Fruit fly (Drosophila melanogaster) whole organism, prepupa: ENCODE measurements around the gene CG11638.

ENCODE experiments used
- Blimp-1 ChIP-seq: fragments of 200-800 bp; sonication (Bioruptor generic); optimal IDR thresholded peaks from 3 replicates; lab custom pipeline; 2017; ENCODE audit warnings: missing biosample characterization, missing genetic modification characterization, mild to moderate bottlenecking, moderate library complexity, missing genetic modification reagents
- CG10631 ChIP-seq: fragments of 200-800 bp; sonication (Bioruptor generic); optimal IDR thresholded peaks from 2 replicates; lab custom pipeline; 2016; ENCODE audit warnings: missing biosample characterization, missing genetic modification characterization
- CG11762 ChIP-seq: fragments of 200-800 bp; sonication (Bioruptor generic); optimal IDR thresholded peaks from 3 replicates; lab custom pipeline; 2016; ENCODE audit warnings: missing biosample characterization, missing genetic modification characterization; ENCODE audit not compliant: insufficient read depth
- CG11902 ChIP-seq: fragments of 200-800 bp; sonication (Bioruptor generic); optimal IDR thresholded peaks from 3 replicates; lab custom pipeline; 2016; ENCODE audit warnings: missing biosample characterization, missing genetic modification characterization
- CG15336 ChIP-seq: fragments of 200-800 bp; sonication (Bioruptor generic); IDR thresholded peaks from 2 replicates; pipeline ENCODE4 v1.3.6; 2022; ENCODE audit warnings: missing biosample characterization, missing genetic modification characterization
- CG16779 ChIP-seq: fragments of 200-800 bp; sonication (Bioruptor generic); optimal IDR thresholded peaks from 3 replicates; lab custom pipeline; 2017; ENCODE audit warnings: missing biosample characterization, mild to moderate bottlenecking, missing genetic modification characterization
- CG3032 ChIP-seq: fragments of 200-800 bp; optimal IDR thresholded peaks from 2 replicates; lab custom pipeline; 2019; ENCODE audit warnings: missing biosample characterization, mild to moderate bottlenecking, missing genetic modification characterization, moderate library complexity
- CG31627 ChIP-seq: fragments of 200-800 bp; sonication (Bioruptor generic); optimal IDR thresholded peaks from 3 replicates; lab custom pipeline; 2016; ENCODE audit warnings: missing biosample characterization, missing genetic modification characterization
- CG32006 ChIP-seq: fragments of 200-800 bp; sonication (Bioruptor generic); optimal IDR thresholded peaks from 3 replicates; lab custom pipeline; 2017; ENCODE audit warnings: missing biosample characterization, mild to moderate bottlenecking, missing genetic modification characterization
- CG34406 ChIP-seq: fragments of 200-800 bp; sonication (Bioruptor generic); optimal IDR thresholded peaks from 3 replicates; lab custom pipeline; 2016; ENCODE audit warnings: missing biosample characterization, missing genetic modification characterization
- CG3919 ChIP-seq: fragments of 200-800 bp; sonication (Bioruptor generic); optimal IDR thresholded peaks from 3 replicates; lab custom pipeline; 2016; ENCODE audit warnings: missing biosample characterization, missing genetic modification characterization
- CG4318 ChIP-seq: fragments of 200-800 bp; sonication (Bioruptor generic); optimal IDR thresholded peaks from 3 replicates; lab custom pipeline; 2017; ENCODE audit warnings: missing biosample characterization, mild to moderate bottlenecking, missing genetic modification characterization
- CG7368 ChIP-seq: fragments of 200-800 bp; sonication (Bioruptor generic); optimal IDR thresholded peaks from 3 replicates; lab custom pipeline; 2016; ENCODE audit warnings: missing biosample characterization, missing genetic modification characterization
- Eip75B ChIP-seq: fragments of 200-800 bp; sonication (Bioruptor generic); optimal IDR thresholded peaks from 3 replicates; lab custom pipeline; 2016; ENCODE audit warnings: missing biosample characterization, missing genetic modification characterization
- Eip78C ChIP-seq: fragments of 200-800 bp; sonication (Bioruptor generic); peaks from one replicate; lab custom pipeline; 2016; ENCODE audit warnings: missing biosample characterization, missing genetic modification characterization
- Eip93F ChIP-seq: fragments of 200-800 bp; sonication (Bioruptor generic); optimal IDR thresholded peaks from 2 replicates; lab custom pipeline; 2016; ENCODE audit warnings: missing biosample characterization, mild to moderate bottlenecking, missing genetic modification characterization
- Ets21C ChIP-seq: fragments of 200-800 bp; sonication (Bioruptor generic); optimal IDR thresholded peaks from 3 replicates; lab custom pipeline; 2016; ENCODE audit warnings: missing biosample characterization, missing genetic modification characterization
- Gug ChIP-seq: fragments of 200-800 bp; sonication (Bioruptor generic); IDR thresholded peaks from 2 replicates; pipeline ENCODE4 v1.3.6; 2022; ENCODE audit warnings: missing biosample characterization, missing genetic modification characterization
- Hr38 ChIP-seq: sonication (Bioruptor generic); optimal IDR thresholded peaks from 2 replicates; lab custom pipeline; 2016; ENCODE audit warnings: missing biosample characterization, missing genetic modification characterization
- Met ChIP-seq: fragments of 200-800 bp; sonication (Bioruptor generic); optimal IDR thresholded peaks from 3 replicates; lab custom pipeline; 2016; ENCODE audit warnings: missing biosample characterization, missing genetic modification characterization
- Sox102F ChIP-seq: fragments of 200-800 bp; sonication (Bioruptor generic); optimal IDR thresholded peaks from 2 replicates; lab custom pipeline; 2016; ENCODE audit warnings: missing biosample characterization, mild to moderate bottlenecking, missing genetic modification characterization
- Sox15 ChIP-seq: fragments of 200-800 bp; sonication (Bioruptor generic); optimal IDR thresholded peaks from 3 replicates; lab custom pipeline; 2016; ENCODE audit warnings: missing biosample characterization, missing genetic modification characterization
- cyc ChIP-seq: fragments of 200-800 bp; sonication (Bioruptor generic); optimal IDR thresholded peaks from 3 replicates; lab custom pipeline; 2016; ENCODE audit warnings: missing biosample characterization, missing genetic modification characterization
- dsx ChIP-seq: fragments of 200-800 bp; optimal IDR thresholded peaks from 3 replicates; lab custom pipeline; 2019; ENCODE audit warnings: missing biosample characterization, mild to moderate bottlenecking, missing genetic modification characterization, moderate library complexity; ENCODE audit not compliant: poor library complexity, severe bottlenecking
- eg ChIP-seq: fragments of 200-800 bp; sonication (Bioruptor generic); IDR thresholded peaks from 3 replicates; pipeline ENCODE4 v1.3.6; 2022; ENCODE audit warnings: missing biosample characterization, missing genetic modification characterization
- esn ChIP-seq: fragments of 200-800 bp; sonication (Bioruptor generic); optimal IDR thresholded peaks from 2 replicates; lab custom pipeline; 2016; ENCODE audit warnings: missing biosample characterization, mild to moderate bottlenecking, missing genetic modification characterization, moderate library complexity
- fkh ChIP-seq: fragments of 200-800 bp; sonication (Bioruptor generic); optimal IDR thresholded peaks from 3 replicates; lab custom pipeline; 2017; ENCODE audit warnings: missing biosample characterization, mild to moderate bottlenecking, missing genetic modification characterization, moderate library complexity
- pdm3 ChIP-seq: fragments of 200-800 bp; sonication (Bioruptor generic); optimal IDR thresholded peaks from 3 replicates; lab custom pipeline; 2016; ENCODE audit warnings: missing biosample characterization, missing genetic modification characterization
- ss ChIP-seq, 2 experiments: fragments of 200-800 bp; sonication (Bioruptor generic); optimal IDR thresholded peaks; 2 replicates in 1 of 2; 3 replicates in 1 of 2; lab custom pipeline; 2017 to 2018; ENCODE audit warnings: mild to moderate bottlenecking in 2 of 2, missing biosample characterization in 2 of 2, missing genetic modification characterization in 2 of 2, moderate library complexity in 1 of 2
- vri ChIP-seq: fragments of 200-800 bp; sonication (Bioruptor generic); optimal IDR thresholded peaks from 3 replicates; lab custom pipeline; 2016; ENCODE audit warnings: missing biosample characterization, mild to moderate bottlenecking, missing genetic modification characterization

CG11638 gene

dm6 chrX:1033066-1033465 is 6.6 kb upstream of the CG11638 start (continued):
- TF ChIP-seq esn (GFP tag; lab: Kevin White, UChicago) (peak; percentile 25), Sox15 (GFP tag; lab: Kevin White, UChicago) (no peak), CG11762 (GFP tag; lab: Kevin White, UChicago) (no peak), Sox102F (no peak)

- TF ChIP-seq esn (GFP tag; lab: Kevin White, UChicago) (no peak), CG16779 (no peak), Eip78C (GFP tag; lab: Kevin White, UChicago) (no peak), CG7368 (GFP tag; lab: Kevin White, UChicago) (no peak), CG15336 (GFP tag; lab: Robert Waterston, UW) (no peak), Blimp-1 (GFP tag; lab: Kevin White, UChicago) (no peak), CG31627 (GFP tag; lab: Kevin White, UChicago) (no peak), CG34406 (GFP tag; lab: Kevin White, UChicago) (no peak), CG3919 (GFP tag; lab: Kevin White, UChicago) (no peak), fkh (GFP tag; lab: Kevin White, UChicago) (no peak), Hr38 (GFP tag; lab: Kevin White, UChicago) (no peak), Ets21C (GFP tag; lab: Kevin White, UChicago) (no peak), CG32006 (GFP tag; lab: Kevin White, UChicago) (no peak)
Observed at dm6 chrX:1031196-1031595, 4.7 kb upstream of the CG11638 start, which contains the start of gene CG14630. TSS of gene CG14630 (plus strand) at chrX:1031496.

dm6 chrX:1030478-1030877 is 4.0 kb upstream of the CG11638 start, which contains the start of the genes Cdc45 and Rpp21:
TSS of gene Cdc45 (minus strand) at chrX:1030556.
TSS of gene Rpp21 (plus strand) at chrX:1030758.
- TF ChIP-seq Eip93F (GFP tag; lab: Kevin White, UChicago) = no peak
- no peak for TF ChIP-seq vri (GFP tag; lab: Kevin White, UChicago)
- peak; percentile 6 for TF ChIP-seq CG3032
- TF ChIP-seq CG7368 (GFP tag; lab: Kevin White, UChicago) = no peak
- TF ChIP-seq ss (GFP tag; optimal IDR thresholded peaks at IDR 0.05; lab: Kevin White, UChicago) = no peak
- TF ChIP-seq Ets21C (GFP tag; lab: Kevin White, UChicago) = no peak
- TF ChIP-seq pdm3 (GFP tag; lab: Kevin White, UChicago) = no peak
- TF ChIP-seq CG11902 = no peak
- no peak for TF ChIP-seq CG11762 (GFP tag; lab: Kevin White, UChicago)
- TF ChIP-seq CG10631 (GFP tag; lab: Kevin White, UChicago) = no peak
- TF ChIP-seq cyc = peak; percentile 5
- no peak for TF ChIP-seq Met
- TF ChIP-seq Blimp-1 (GFP tag; lab: Kevin White, UChicago) = peak; percentile 41
- peak; percentile 42 for TF ChIP-seq Eip78C (GFP tag; lab: Kevin White, UChicago)

- TF ChIP-seq CG4318 (GFP tag; lab: Kevin White, UChicago) (no peak), CG15336 (GFP tag; lab: Robert Waterston, UW) (no peak), ss (GFP tag; optimal IDR thresholded peaks at IDR 0.05; lab: Kevin White, UChicago) (no peak), CG3919 (GFP tag; lab: Kevin White, UChicago) (no peak), pdm3 (GFP tag; lab: Kevin White, UChicago) (no peak), dsx (GFP tag; lab: Kevin White, UChicago) (no peak), eg (GFP tag; lab: Robert Waterston, UW) (no peak), cyc (no peak), vri (GFP tag; lab: Kevin White, UChicago) (no peak), Hr38 (GFP tag; lab: Kevin White, UChicago) (no peak), Eip75B (GFP tag; lab: Kevin White, UChicago) (no peak), Gug (GFP tag; lab: Robert Waterston, UW) (no peak)
- TF ChIP-seq, all 60 proteins: peak for 0
Observed at dm6 chrX:1011543-1012085, 14.9 kb downstream of the CG11638 start, which contains the start of the genes TfIIA-S-2 and CG14631. TSS of gene TfIIA-S-2 (minus strand) at chrX:1011643. TSS of gene CG14631 (plus strand) at chrX:1012035.
